In genomic region chrII:7883163-7883562, ce11 we compare ENCODE assay signal across 3 worm cellular contexts.
TF ChIP-seq lines count a peak whose summit lies in the region.

No protein-coding gene starts in this region.

TF ChIP-seq in whole organism, early embryonic, 17 proteins besides CTCF, POLR2A, EP300 and RAD21:
- TF ChIP-seq sea-1 (GFP tag; conservative IDR thresholded peaks at IDR 0.05; lab: Robert Waterston, UW): 0 out of 2 replicates have a peak, but pooled peaks have one; percentile 43
- TF ChIP-seq tbx-11 (GFP tag; IDR thresholded peaks at IDR 0.05; lab: Robert Waterston, UW): peak; percentile 64

TF ChIP-seq in whole organism, late embryonic, 69 proteins besides CTCF, POLR2A, EP300 and RAD21:
- peak; percentile 30 for TF ChIP-seq hlh-13 (GFP tag; optimal IDR thresholded peaks at IDR 0.05; lab: Kevin White, UChicago)

TF ChIP-seq in whole organism, midembryonic, 9 proteins besides CTCF, POLR2A, EP300 and RAD21:
- peak; percentile 66; the same call in 1 of the 2 replicates for TF ChIP-seq ztf-23 (GFP tag; IDR thresholded peaks at IDR 0.05; lab: Robert Waterston, UW)
- peak; percentile 52; the same call in 1 of the 2 replicates for TF ChIP-seq klf-2 (GFP tag; conservative IDR thresholded peaks at IDR 0.05; lab: Robert Waterston, UW)
